Fruit fly (Drosophila melanogaster) S2 (cell line): Measurements from ENCODE around the gene Cchl.

ENCODE experiments used
- CG8478 ChIP-seq: fragments of >200 bp; optimal IDR thresholded peaks from 2 replicates; lab custom pipeline; 2018
- CTCF ChIP-seq, 2 experiments: fragments of >200 bp; optimal IDR thresholded peaks; 2 replicates each; lab custom pipeline; 2018

Cchl gene

DNA sequence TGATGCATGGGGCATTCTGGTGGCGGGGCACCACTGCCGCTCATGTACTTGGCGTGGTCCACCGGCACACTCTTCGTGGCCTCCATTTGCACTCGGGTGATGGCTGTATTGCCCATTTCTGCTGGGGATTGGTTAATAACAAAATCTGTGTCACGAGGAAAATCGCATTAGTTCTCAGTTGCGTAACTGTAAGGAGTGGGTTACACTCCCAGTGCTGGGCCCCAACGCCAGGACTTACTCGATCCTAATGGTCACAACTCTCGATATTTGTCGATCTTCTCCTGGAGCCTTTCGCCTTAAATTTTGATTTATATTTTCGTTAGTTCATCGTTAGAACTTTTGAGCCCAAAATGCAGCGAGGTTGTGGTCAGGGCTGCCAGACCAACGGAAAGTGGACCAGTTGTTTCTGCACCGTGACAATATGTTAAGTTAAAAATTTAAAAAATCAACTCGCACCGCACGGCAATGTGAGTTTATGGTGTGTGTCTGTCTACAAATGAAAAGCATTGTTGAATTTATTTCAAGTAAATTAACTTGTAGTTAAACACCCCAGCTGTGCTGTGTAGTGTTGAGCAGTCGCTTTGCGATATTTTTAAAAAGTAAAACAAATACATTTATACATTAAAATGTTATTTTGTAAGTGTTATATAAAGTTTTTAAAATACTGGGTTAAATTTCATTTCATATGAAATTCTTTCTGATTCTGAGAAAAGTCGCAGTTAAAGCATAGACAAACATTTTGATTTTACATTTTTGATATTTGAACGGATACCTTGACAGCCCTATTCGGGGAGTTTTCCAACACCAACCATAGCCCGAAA lies at the start of gene Cchl, which contains the start of gene ND-42:
Cchl (minus strand) TSS at position 559 of the 821 bp plus-strand sequence.
ND-42 (plus strand) TSS at position 788 of the 821 bp plus-strand sequence.
- TF ChIP-seq CTCF (optimal IDR thresholded peaks at IDR 0.05; lab: Kevin White, UChicago) = no peak
- no peak for TF ChIP-seq CG8478 (lab: Kevin White, UChicago)

DNA sequence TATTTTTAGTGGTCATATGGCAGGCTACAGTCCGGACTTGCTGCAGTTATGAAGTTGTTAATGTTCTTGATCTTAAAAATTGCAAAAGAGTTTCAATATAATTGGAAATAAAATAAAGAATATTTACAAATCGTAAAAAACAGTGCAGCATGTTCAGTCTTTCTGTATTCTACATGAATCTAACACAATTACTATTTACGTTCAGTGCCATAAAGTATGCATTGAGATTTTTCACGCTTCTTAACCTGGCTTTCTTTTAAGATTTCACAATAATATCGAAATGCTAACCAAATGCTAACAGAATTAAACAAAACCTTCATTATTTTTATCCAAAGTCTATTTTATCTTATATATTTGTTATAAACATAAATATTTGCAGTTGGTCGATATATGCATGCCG lies 45.3 kb upstream of the Cchl start:
- TF ChIP-seq CTCF (optimal IDR thresholded peaks at IDR 0.05; lab: Kevin White, UChicago) = no peak
- no peak for TF ChIP-seq CG8478 (lab: Kevin White, UChicago)

DNA sequence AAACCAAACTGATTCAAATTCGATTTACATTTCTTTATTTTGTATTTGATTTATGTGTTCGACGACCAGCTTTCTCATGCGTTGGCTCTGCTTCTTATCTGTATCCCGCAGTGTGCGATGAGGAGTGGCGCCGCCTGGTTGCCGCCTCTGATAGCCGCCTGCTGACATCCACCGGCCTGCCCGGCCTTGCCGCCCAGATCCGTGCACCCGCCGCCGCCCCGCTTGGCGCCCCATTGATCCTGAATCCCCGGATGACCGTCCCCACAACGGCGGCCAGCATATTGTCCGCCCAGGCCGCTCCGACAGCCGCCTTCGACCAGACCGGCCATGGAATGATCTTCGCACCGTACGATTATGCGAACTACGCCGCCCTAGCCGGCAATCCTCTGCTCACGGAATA lies 44.3 kb upstream of the Cchl start:
- no peak for TF ChIP-seq CTCF (optimal IDR thresholded peaks at IDR 0.05; lab: Kevin White, UChicago)
- no peak for TF ChIP-seq CG8478 (lab: Kevin White, UChicago)

DNA sequence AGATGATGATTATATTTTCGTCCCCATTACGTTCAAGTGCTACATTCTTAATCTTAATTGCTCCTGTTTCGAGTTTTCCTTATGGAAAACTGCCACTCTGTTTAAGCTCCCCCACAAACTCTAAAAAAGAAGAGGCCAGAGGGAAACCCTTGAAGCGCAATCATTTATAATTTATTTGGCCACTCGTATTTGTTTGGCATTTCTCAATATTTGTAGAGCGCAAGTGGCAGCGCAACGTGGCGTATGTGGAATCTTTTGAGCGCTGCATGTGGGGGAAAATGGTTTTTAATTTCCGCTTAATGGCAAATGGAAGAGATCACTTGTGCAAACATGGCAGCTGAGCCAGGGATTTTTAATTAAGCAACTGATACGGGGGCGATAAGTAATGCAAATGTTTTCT lies 40.0 kb upstream of the Cchl start:
- TF ChIP-seq CG8478 (lab: Kevin White, UChicago) (no peak), CTCF (optimal IDR thresholded peaks at IDR 0.05; lab: Kevin White, UChicago) (no peak)

DNA sequence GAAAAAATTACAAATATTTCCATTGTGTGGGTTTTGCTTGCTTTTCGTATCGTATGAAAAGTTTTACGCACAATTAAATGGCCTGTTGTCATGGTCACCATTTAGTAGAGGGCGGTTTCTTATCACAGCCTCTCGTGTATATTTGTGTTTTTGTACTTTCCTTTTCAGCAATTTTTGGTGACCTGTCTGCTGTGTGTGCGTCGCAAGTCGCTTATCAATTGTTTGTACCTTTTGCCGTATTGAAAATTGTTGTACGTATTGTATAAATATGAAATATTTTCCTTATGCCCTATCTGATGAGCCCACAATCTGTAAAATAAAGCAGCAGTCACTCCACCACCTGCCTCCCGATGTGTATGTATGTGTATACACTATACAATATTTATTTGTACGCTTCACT lies 39.2 kb upstream of the Cchl start:
- TF ChIP-seq CTCF (optimal IDR thresholded peaks at IDR 0.05; lab: Kevin White, UChicago) (no peak), CG8478 (lab: Kevin White, UChicago) (no peak)

DNA sequence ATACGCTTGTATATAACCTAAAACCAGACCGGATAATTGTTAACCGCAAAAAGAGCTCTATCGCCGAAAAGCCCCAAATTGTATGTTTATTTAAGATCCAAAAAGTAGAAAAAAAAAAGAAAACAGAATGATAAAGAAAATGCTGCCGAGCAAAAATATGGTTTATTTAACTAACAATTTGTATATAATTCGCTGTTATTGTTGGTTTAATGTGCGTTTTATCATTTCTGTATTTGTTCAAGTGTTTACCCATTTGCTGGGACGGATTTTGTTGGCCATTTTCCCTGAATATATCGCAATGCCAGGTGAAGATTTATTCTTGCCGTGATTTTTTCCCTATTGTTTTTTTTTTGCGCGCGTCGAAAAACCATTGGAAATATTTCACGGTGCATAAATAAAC lies 29.8 kb upstream of the Cchl start:
- no peak for TF ChIP-seq CG8478 (lab: Kevin White, UChicago)
- TF ChIP-seq CTCF (optimal IDR thresholded peaks at IDR 0.05; lab: Kevin White, UChicago) = no peak

DNA sequence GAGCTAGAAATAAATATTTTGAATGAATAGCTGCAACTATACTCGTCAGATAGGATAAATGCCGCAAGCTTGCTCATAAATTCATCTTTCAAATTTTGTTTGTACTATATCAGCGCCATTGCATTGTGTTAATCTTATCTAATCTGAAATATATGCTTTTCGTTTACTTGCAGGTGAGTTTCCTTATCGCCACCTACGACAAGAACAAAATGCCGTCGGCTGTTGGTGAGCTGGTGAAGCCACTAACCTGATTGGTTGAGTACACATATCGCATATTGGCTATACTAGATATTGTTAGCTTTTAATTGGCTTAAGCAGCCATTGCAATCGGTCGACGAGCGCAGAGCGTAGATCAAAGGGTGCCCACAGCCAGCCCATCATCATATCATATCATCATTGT lies 26.5 kb upstream of the Cchl start:
- no peak for TF ChIP-seq CG8478 (lab: Kevin White, UChicago)
- no peak for TF ChIP-seq CTCF (optimal IDR thresholded peaks at IDR 0.05; lab: Kevin White, UChicago)

DNA sequence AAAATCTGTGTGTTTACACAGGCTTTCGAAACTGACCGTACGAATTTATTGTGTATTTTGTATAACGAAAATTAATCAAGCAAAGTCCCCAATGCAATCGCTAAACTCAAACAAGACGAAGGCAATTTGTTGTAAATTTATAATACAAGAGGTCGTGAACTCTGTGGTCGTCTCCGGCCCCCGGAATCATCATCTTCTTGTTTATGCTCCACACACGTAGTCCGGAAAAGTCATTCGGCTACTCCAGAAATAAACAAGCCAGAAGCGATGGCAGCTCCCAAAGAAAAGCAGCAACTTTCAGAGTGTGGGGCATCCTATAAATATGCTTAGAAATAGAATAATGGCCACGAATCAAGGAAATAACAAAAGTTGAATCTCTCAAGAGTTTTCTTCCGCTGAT lies 25.9 kb upstream of the Cchl start:
- no peak for TF ChIP-seq CG8478 (lab: Kevin White, UChicago)
- no peak for TF ChIP-seq CTCF (optimal IDR thresholded peaks at IDR 0.05; lab: Kevin White, UChicago)

DNA sequence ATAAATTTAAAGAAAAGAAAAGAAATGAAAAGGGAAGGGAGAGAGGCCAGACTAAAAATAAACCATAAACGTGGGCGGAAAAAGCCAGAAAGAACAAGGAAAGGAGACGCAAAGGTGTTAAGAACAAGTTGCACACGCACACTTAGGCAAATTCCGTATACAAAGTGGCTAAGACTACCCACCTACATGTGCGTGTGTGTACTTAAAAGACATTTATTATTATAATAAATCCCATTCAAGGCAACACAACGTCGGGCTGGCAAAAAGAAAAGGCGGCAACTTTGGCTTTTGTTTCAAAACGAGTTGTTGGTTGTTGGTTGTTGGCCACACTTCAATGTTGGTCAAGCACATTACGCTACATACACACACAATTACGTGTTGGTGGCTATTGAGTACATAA lies 25.0 kb upstream of the Cchl start:
- no peak for TF ChIP-seq CG8478 (lab: Kevin White, UChicago)
- TF ChIP-seq CTCF (optimal IDR thresholded peaks at IDR 0.05; lab: Kevin White, UChicago) = no peak

DNA sequence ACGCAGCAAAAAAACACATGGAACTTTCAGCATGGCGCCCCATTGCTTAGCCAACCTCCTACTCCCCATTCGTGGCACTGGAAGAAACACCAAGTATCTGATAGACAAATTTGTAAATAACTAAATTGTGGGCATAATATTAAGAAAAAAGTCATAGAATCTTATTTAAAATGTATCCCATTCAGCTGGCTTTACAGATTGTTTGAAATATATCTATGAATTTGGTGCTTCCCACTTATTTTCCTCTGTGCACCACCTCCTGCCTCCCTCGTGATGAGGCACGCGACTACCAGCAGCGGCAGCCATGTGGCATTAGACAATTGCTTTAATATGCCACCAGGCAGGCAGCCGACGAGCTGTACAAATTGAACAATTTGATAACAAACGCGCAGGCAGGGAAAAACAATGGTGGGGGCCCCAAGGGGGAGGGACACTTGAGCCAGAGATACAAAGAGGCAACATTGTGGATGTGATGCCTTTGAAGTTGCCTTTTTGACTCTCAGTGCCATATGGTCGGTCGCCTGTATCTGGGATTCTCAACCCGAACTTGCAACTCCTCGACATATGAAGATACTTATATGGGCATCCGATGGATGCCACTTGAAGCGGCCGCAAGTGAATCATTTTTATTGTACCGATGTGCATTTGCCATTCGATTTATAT lies 22.0 kb upstream of the Cchl start:
- no peak for TF ChIP-seq CG8478 (lab: Kevin White, UChicago)

DNA sequence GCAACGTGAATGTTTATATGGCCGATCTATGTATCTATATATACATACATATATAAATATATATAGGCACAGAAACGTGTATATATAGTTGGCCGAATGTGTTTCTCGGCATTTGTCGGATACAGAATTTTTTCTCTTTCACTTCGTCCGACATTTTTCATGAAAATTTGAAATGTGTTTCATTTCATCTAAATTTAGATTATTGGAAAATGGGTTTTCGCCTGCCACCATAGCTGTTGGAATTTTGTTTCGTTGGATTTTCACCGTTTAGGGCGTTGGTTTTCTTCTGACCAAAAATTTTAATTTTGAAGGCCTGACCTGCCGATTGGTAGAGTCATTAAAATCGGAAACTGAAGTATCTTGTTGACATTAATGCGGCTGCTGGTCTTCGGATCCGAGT lies 20.1 kb upstream of the Cchl start:
- no peak for TF ChIP-seq CG8478 (lab: Kevin White, UChicago)
- TF ChIP-seq CTCF (optimal IDR thresholded peaks at IDR 0.05; lab: Kevin White, UChicago) = no peak

DNA sequence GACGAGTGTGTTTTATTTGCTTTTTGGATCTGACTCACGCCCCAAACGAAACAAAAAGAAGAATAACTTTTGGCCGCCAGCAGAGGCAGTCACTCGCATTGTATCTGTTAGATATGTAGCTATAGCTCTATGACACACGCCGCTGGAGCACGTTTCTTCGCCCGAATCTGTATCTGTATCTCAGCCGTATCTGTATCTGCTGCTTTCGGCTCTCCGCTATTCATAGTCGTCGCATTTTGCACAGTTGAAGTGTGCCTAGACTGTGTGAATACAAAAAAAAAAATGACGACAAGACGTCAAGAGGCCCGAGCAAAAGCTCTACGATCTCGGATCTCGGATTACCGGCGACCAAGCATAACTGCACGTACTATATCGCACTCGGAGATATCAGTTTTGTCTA lies 19.4 kb upstream of the Cchl start:
- TF ChIP-seq CTCF (optimal IDR thresholded peaks at IDR 0.05; lab: Kevin White, UChicago) (no peak), CG8478 (lab: Kevin White, UChicago) (no peak)

DNA sequence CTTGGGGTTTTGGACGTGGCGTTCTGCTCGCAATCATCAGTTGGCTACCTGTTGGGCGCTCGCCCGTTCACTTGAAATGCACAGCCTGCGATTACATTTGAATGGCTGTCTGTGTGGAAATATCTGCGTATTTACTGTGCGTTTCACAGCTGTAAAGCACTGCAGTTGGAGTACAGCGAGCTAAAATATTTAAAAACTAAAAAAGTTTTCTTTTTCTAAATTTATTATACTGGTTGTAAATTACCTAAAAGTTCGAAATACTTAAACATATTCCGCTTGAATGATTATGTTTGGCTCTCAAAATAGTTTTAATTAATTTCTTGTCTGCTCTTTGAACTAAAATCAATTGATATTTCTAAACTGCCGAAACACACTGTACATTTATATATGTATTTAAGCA lies 19.0 kb upstream of the Cchl start:
- TF ChIP-seq CG8478 (lab: Kevin White, UChicago) = no peak
- no peak for TF ChIP-seq CTCF (optimal IDR thresholded peaks at IDR 0.05; lab: Kevin White, UChicago)

DNA sequence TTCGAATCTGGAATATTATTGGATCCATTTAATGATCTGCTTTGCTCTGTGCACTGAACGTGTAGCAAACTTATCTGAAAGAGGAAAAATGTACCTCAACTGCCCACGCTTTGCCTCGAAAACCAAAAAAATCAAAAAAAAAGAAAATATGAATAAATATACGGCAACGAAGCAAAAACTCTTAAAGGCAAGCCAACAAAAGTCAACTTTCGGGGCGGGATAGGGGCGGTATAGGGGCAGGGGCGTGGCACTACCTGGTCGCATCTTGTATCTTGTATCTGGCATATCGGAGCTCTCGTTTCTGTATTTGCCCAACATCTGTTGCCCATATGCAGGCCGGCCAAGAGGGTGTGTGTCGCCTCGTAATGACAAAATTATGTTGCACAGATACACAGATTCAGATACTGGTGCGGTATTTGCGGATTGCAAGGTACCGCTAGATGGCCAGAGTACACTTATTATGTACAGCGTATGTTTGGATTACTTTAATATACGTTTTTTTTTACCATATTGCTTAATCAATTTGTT lies 17.2 kb upstream of the Cchl start:
- TF ChIP-seq CTCF (optimal IDR thresholded peaks at IDR 0.05; lab: Kevin White, UChicago) = no peak
- TF ChIP-seq CG8478 (lab: Kevin White, UChicago) = no peak

DNA sequence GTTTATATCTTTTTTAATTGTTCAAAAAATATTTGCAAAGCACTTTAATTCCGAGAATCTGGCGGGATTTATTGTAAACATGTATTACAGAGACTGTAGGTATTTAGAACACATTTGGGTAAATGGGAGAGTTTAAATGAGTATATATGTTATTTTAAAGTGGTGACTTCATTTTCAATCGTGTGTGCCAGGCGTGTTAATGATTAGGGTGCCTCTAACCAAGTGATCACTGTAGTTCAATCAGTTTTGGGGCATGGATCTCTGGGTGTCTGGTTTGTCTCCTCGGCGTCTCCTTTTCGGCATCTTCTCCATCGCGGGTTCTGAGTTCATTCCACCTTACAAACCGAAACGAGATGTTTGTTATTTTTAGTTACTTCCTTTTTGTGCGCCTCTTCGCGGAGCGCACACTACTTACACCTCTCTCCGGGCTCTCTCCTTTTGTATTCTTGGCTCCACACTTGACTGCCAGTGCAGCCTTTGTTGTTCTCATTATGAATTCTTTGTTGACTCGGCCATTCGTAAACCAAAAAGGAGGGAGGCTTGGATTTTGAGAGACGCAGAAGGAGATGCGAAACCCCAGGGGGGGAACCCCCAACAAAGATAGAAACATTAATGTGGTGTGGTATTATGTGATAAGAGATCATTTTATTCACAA lies 16.6 kb upstream of the Cchl start:
- TF ChIP-seq CTCF (optimal IDR thresholded peaks at IDR 0.05; lab: Kevin White, UChicago) (no peak), CG8478 (lab: Kevin White, UChicago) (no peak)
